Worm (Caenorhabditis elegans): ENCODE measurements around the gene clec-256.

DNA sequence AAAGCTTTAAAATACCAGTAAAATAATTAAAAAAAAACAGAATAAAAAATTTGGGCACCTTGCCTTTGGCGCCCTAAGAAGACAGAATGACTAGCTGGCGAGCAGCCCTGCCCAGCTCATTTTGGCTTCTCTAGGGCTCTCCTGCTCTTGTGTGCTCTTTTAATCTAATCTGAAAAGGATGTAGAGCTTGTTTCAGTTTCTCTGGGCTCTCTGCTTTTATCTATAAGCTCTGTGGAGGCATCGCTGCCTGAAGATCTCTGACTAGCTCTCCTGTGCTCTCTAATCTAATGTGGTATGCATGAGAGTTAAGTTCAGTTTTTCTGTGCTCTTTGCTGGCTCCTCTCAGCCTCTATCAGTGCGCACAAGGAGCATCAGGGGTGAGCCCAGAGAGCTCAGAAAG is 45.6 kb upstream of the clec-256 start:
- TF ChIP-seq tbx-2 (tag; optimal IDR thresholded peaks at IDR 0.05): no peak
- no peak for TF ChIP-seq C04F5.9 (tag; optimal IDR thresholded peaks at IDR 0.05)
- no peak for TF ChIP-seq hlh-17 (GFP tag; optimal IDR thresholded peaks at IDR 0.05; ENCODE audit: borderline replicate concordance)
